Fruit fly (Drosophila melanogaster) whole organism, embryonic: ENCODE measurements around the gene Taf11.

Source experiments
- Adf1 ChIP-seq: fragments of 200-800 bp; sonication (Bioruptor generic); IDR thresholded peaks from 2 replicates; pipeline ENCODE4 v1.3.6; 2022; ENCODE audit warnings: missing biosample characterization, missing genetic modification characterization
- CG10267 ChIP-seq: fragments of 200-800 bp; sonication (Bioruptor generic); optimal IDR thresholded peaks from 2 replicates; lab custom pipeline; 2018; ENCODE audit warnings: missing biosample characterization, mild to moderate bottlenecking, missing genetic modification characterization, moderate library complexity
- CG10366 ChIP-seq: fragments of 200-800 bp; sonication (Bioruptor generic); IDR thresholded peaks from 2 replicates; pipeline ENCODE4 v1.3.6; 2022; ENCODE audit warnings: missing biosample characterization, missing genetic modification characterization
- CG10462 ChIP-seq: fragments of 200-800 bp; sonication (Bioruptor generic); optimal IDR thresholded peaks from 2 replicates; lab custom pipeline; 2016; ENCODE audit warnings: missing biosample characterization, missing genetic modification characterization
- CG10565 ChIP-seq: fragments of 200-800 bp; sonication (Bioruptor generic); optimal IDR thresholded peaks from 3 replicates; lab custom pipeline; 2016; ENCODE audit warnings: missing biosample characterization, mild to moderate bottlenecking, missing genetic modification characterization
- CG10654 ChIP-seq: fragments of 200-800 bp; sonication (Bioruptor generic); optimal IDR thresholded peaks from 2 replicates; lab custom pipeline; 2016; ENCODE audit warnings: missing biosample characterization, missing genetic modification characterization
- CG11085 ChIP-seq: fragments of 200-800 bp; sonication (Bioruptor generic); IDR thresholded peaks from 2 replicates; pipeline ENCODE4 v1.3.6; 2022; ENCODE audit warnings: missing biosample characterization, missing genetic modification characterization
- CG11247 ChIP-seq: fragments of 200-800 bp; sonication (Bioruptor generic); IDR thresholded peaks from 2 replicates; pipeline ENCODE4 v1.3.6; 2022; ENCODE audit warnings: missing biosample characterization, missing genetic modification characterization
- CG11504 ChIP-seq: fragments of 200-800 bp; sonication (Bioruptor generic); optimal IDR thresholded peaks from 3 replicates; lab custom pipeline; 2019; ENCODE audit warnings: missing biosample characterization, mild to moderate bottlenecking, missing genetic modification characterization, moderate library complexity
- CG12744 ChIP-seq: fragments of 200-800 bp; sonication (Bioruptor generic); optimal IDR thresholded peaks from 2 replicates; lab custom pipeline; 2016; ENCODE audit warnings: missing biosample characterization, missing genetic modification characterization
- CG12769 ChIP-seq: fragments of 200-800 bp; sonication (Bioruptor generic); optimal IDR thresholded peaks from 2 replicates; lab custom pipeline; 2019; ENCODE audit warnings: missing biosample characterization, mild to moderate bottlenecking, missing genetic modification characterization, moderate library complexity
- CG13287 ChIP-seq: fragments of 200-800 bp; sonication (Bioruptor generic); IDR thresholded peaks from 2 replicates; pipeline ENCODE4 v1.3.6; 2022; ENCODE audit warnings: missing biosample characterization, missing genetic modification characterization; ENCODE audit not compliant: partially characterized antibody
- CG14965 ChIP-seq: fragments of 200-800 bp; sonication (Bioruptor generic); optimal IDR thresholded peaks from 2 replicates; lab custom pipeline; 2016; ENCODE audit warnings: missing biosample characterization, missing genetic modification characterization, borderline replicate concordance
- CG18262 ChIP-seq: fragments of 200-800 bp; optimal IDR thresholded peaks from 3 replicates; lab custom pipeline; 2019; ENCODE audit warnings: missing biosample characterization, mild to moderate bottlenecking, missing genetic modification characterization, moderate library complexity
- CG18476 ChIP-seq: fragments of 200-800 bp; sonication (Bioruptor generic); optimal IDR thresholded peaks from 2 replicates; lab custom pipeline; 2016; ENCODE audit warnings: missing biosample characterization, mild to moderate bottlenecking, missing genetic modification characterization
- CG2678 ChIP-seq: fragments of 200-800 bp; sonication (Bioruptor generic); optimal IDR thresholded peaks from 3 replicates; lab custom pipeline; 2019; ENCODE audit warnings: missing biosample characterization, mild to moderate bottlenecking, missing genetic modification characterization, moderate library complexity
- CG3065 ChIP-seq: fragments of 200-800 bp; sonication (Bioruptor generic); optimal IDR thresholded peaks from 2 replicates; lab custom pipeline; 2016; ENCODE audit warnings: missing biosample characterization, missing genetic modification characterization
- CG3726 ChIP-seq: fragments of 200-800 bp; sonication (Bioruptor generic); IDR thresholded peaks from 3 replicates; pipeline ENCODE4, ENCODE4 v1.3.6; 2022; ENCODE audit warnings: missing biosample characterization, missing genetic modification characterization
- CG4360 ChIP-seq: fragments of 200-800 bp; sonication (Bioruptor generic); IDR thresholded peaks from 2 replicates; pipeline ENCODE4 v1.3.6; 2022; ENCODE audit warnings: missing biosample characterization, missing genetic modification characterization
- CG7987 ChIP-seq: fragments of 200-800 bp; sonication (Bioruptor generic); optimal IDR thresholded peaks from 2 replicates; lab custom pipeline; 2018; ENCODE audit warnings: missing biosample characterization, mild to moderate bottlenecking, missing genetic modification characterization, moderate library complexity
- CG8478 ChIP-seq: fragments of >200 bp; optimal IDR thresholded peaks from 2 replicates; lab custom pipeline; 2018
- CG9727 ChIP-seq: fragments of 200-800 bp; sonication (Bioruptor generic); optimal IDR thresholded peaks from 3 replicates; lab custom pipeline; 2017; ENCODE audit warnings: missing biosample characterization, mild to moderate bottlenecking, missing genetic modification characterization
- Drgx ChIP-seq: fragments of 200-800 bp; sonication (Bioruptor generic); IDR thresholded peaks from 2 replicates; pipeline ENCODE4 v1.3.6; 2022; ENCODE audit warnings: missing biosample characterization, missing genetic modification characterization
- E2f1 ChIP-seq: fragments of 200-800 bp; sonication (Bioruptor generic); IDR thresholded peaks from 2 replicates; pipeline ENCODE4 v1.3.6; 2022; ENCODE audit warnings: missing biosample characterization, missing genetic modification characterization
- Fer1 ChIP-seq: fragments of 200-800 bp; sonication (Bioruptor generic); optimal IDR thresholded peaks from 2 replicates; lab custom pipeline; 2017; ENCODE audit warnings: missing biosample characterization, mild to moderate bottlenecking, missing genetic modification characterization
- HLH4C ChIP-seq: fragments of 200-800 bp; sonication (Bioruptor generic); IDR thresholded peaks from 3 replicates; pipeline ENCODE4 v1.3.6; 2022; ENCODE audit warnings: missing biosample characterization, missing genetic modification characterization; ENCODE audit not compliant: partially characterized antibody
- Lhr ChIP-seq: fragments of 200-800 bp; sonication (Bioruptor generic); optimal IDR thresholded peaks from 3 replicates; lab custom pipeline; 2017; ENCODE audit warnings: mild to moderate bottlenecking, missing biosample characterization, missing genetic modification reagents, missing genetic modification characterization
- Med ChIP-seq: fragments of 200-800 bp; sonication (Bioruptor generic); peaks from one replicate; lab custom pipeline; 2016; ENCODE audit warnings: missing biosample characterization, missing genetic modification characterization, mild to moderate bottlenecking, inconsistent platforms, moderate library complexity
- Neu2 ChIP-seq: fragments of 200-800 bp; sonication (Bioruptor generic); optimal IDR thresholded peaks from 3 replicates; lab custom pipeline; 2016; ENCODE audit warnings: missing biosample characterization, missing genetic modification characterization, borderline replicate concordance
- Nf-YA ChIP-seq: fragments of 200-800 bp; sonication (Bioruptor generic); IDR thresholded peaks from 2 replicates; pipeline ENCODE4 v1.3.6; 2022; ENCODE audit warnings: missing biosample characterization, missing genetic modification characterization
- Optix ChIP-seq: fragments of 200-800 bp; sonication (Bioruptor generic); IDR thresholded peaks from 3 replicates; pipeline ENCODE4 v1.3.6; 2022; ENCODE audit warnings: missing biosample characterization, missing genetic modification characterization
- Ptx1 ChIP-seq: fragments of 200-800 bp; sonication (Bioruptor generic); IDR thresholded peaks from 2 replicates; pipeline ENCODE4 v1.3.6; 2022; ENCODE audit warnings: missing biosample characterization, missing genetic modification characterization
- Ravus ChIP-seq: fragments of 200-800 bp; sonication (Bioruptor generic); IDR thresholded peaks from 2 replicates; pipeline ENCODE4 v1.3.6; 2022; ENCODE audit warnings: missing biosample characterization, missing genetic modification characterization
- Side ChIP-seq: fragments of 200-800 bp; sonication (Bioruptor generic); optimal IDR thresholded peaks from 2 replicates; lab custom pipeline; 2016; ENCODE audit warnings: missing biosample characterization, missing genetic modification characterization
- Sry-β ChIP-seq: fragments of 200-800 bp; sonication (Bioruptor generic); optimal IDR thresholded peaks from 2 replicates; lab custom pipeline; 2018; ENCODE audit warnings: missing biosample characterization, mild to moderate bottlenecking, missing genetic modification characterization, moderate library complexity
- Stat92E ChIP-seq, 3 experiments: fragments of >200 bp in 2 of 3; fragments of 200-800 bp in 1 of 3; sonication (Bioruptor generic) in 1 of 3; optimal IDR thresholded peaks; 2 replicates each; lab custom pipeline; 2017 to 2019; ENCODE audit warnings: missing biosample characterization in 3 of 3, missing genetic modification characterization in 3 of 3, mild to moderate bottlenecking in 1 of 3, moderate library complexity in 1 of 3
- chn ChIP-seq: fragments of 200-800 bp; sonication (Bioruptor generic); optimal IDR thresholded peaks from 2 replicates; lab custom pipeline; 2016; ENCODE audit warnings: missing biosample characterization, missing genetic modification characterization
- esg ChIP-seq: fragments of 200-800 bp; sonication (Bioruptor generic); conservative IDR thresholded peaks from 2 replicates; pipeline ENCODE4 v1.3.6; 2022; ENCODE audit warnings: missing biosample characterization, missing genetic modification characterization
- fd96Cb ChIP-seq: fragments of 200-800 bp; sonication (Bioruptor generic); optimal IDR thresholded peaks from 2 replicates; lab custom pipeline; 2018; ENCODE audit warnings: missing biosample characterization, mild to moderate bottlenecking, missing genetic modification characterization, moderate library complexity
- gfzf ChIP-seq: fragments of 200-800 bp; sonication (Bioruptor generic); optimal IDR thresholded peaks from 2 replicates; lab custom pipeline; 2016; ENCODE audit warnings: missing biosample characterization, mild to moderate bottlenecking, missing genetic modification characterization, moderate library complexity
- jing ChIP-seq: fragments of 200-800 bp; sonication (Bioruptor generic); optimal IDR thresholded peaks from 2 replicates; lab custom pipeline; 2018; ENCODE audit warnings: missing biosample characterization, mild to moderate bottlenecking, missing genetic modification characterization
- kni ChIP-seq: fragments of 200-800 bp; sonication (Bioruptor generic); optimal IDR thresholded peaks from 3 replicates; lab custom pipeline; 2017; ENCODE audit warnings: mild to moderate bottlenecking, missing biosample characterization, missing genetic modification reagents, missing genetic modification characterization
- mld ChIP-seq: fragments of 200-800 bp; sonication (Bioruptor generic); IDR thresholded peaks from 3 replicates; pipeline ENCODE4 v1.3.6; 2022; ENCODE audit warnings: missing biosample characterization, missing genetic modification characterization; ENCODE audit not compliant: partially characterized antibody
- peb ChIP-seq: fragments of 200-800 bp; sonication (Bioruptor generic); IDR thresholded peaks from 2 replicates; pipeline ENCODE4 v1.3.6; 2022; ENCODE audit warnings: missing biosample characterization, missing genetic modification characterization
- pita ChIP-seq: fragments of 200-800 bp; sonication (Bioruptor generic); optimal IDR thresholded peaks from 2 replicates; lab custom pipeline; 2017; ENCODE audit warnings: missing biosample characterization, mild to moderate bottlenecking, missing genetic modification characterization
- pros ChIP-seq: fragments of 200-800 bp; sonication (Bioruptor generic); optimal IDR thresholded peaks from 3 replicates; lab custom pipeline; 2019; ENCODE audit warnings: missing biosample characterization, mild to moderate bottlenecking, missing genetic modification characterization, moderate library complexity
- sens ChIP-seq: fragments of 200-800 bp; sonication (Bioruptor generic); peaks from one replicate; lab custom pipeline; 2016; ENCODE audit warnings: missing biosample characterization, missing genetic modification characterization
- sna ChIP-seq: fragments of 200-800 bp; sonication (Bioruptor generic); IDR thresholded peaks from 2 replicates; pipeline ENCODE4 v1.3.6; 2022; ENCODE audit warnings: missing biosample characterization, missing genetic modification characterization; ENCODE audit not compliant: partially characterized antibody
- vvl ChIP-seq: fragments of 200-800 bp; sonication (Bioruptor generic); IDR thresholded peaks from 2 replicates; pipeline ENCODE4 v1.3.6; 2022; ENCODE audit warnings: missing biosample characterization, missing genetic modification characterization
- wor ChIP-seq: fragments of 200-800 bp; sonication (Bioruptor generic); IDR thresholded peaks from 2 replicates; pipeline ENCODE4 v1.3.6; 2022; ENCODE audit warnings: missing biosample characterization, missing genetic modification characterization

Taf11 gene

DNA sequence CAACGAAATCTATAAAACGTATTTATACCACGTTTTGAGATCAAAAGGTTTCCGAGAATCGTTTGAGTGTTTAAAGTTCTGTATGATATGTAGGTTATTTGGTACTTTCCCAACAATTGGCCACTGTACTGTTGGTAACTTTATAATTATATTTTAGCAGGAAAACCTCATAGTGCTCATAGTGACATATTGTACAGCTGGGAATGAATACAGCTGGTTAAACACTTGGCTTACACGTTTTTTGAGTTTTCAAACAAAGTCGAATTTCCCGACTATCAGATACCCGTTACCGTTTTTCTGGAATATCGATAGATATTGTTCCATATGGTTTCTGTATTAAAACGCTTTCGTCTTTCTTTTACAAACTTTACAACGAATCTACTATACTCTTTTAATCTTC lies 15.4 kb upstream of the Taf11 start:
- TF ChIP-seq Med (GFP tag; lab: Kevin White, UChicago) (peak; percentile 60), CG2678 (tag; lab: Kevin White, UChicago) (no peak), sens (GFP tag; lab: Kevin White, UChicago) (peak; percentile 62), wor (no peak), Lhr (no peak)

dm6 chr2L:9777927-9778326 lies 14.9 kb upstream of the Taf11 start:
- no peak for TF ChIP-seq Neu2
- no peak for TF ChIP-seq HLH4C (GFP tag; lab: Robert Waterston, UW)
- TF ChIP-seq CG11085, result no peak
- TF ChIP-seq CG14965 (GFP tag; lab: Kevin White, UChicago), result no peak
- TF ChIP-seq Nf-YA, result no peak
- no peak for TF ChIP-seq Ravus (GFP tag; lab: Robert Waterston, UW)
- no peak for TF ChIP-seq vvl (GFP tag; lab: Robert Waterston, UW)
- TF ChIP-seq mld (GFP tag; lab: Robert Waterston, UW), result no peak
- no peak for TF ChIP-seq fd96Cb
- TF ChIP-seq CG7987 (GFP tag; lab: Kevin White, UChicago), result no peak
- TF ChIP-seq gfzf, result no peak
- TF ChIP-seq chn (GFP tag; lab: Kevin White, UChicago), result no peak
- TF ChIP-seq peb, result no peak
- no peak for TF ChIP-seq kni (GFP tag; lab: Kevin White, UChicago)
- no peak for TF ChIP-seq E2f1 (GFP tag; lab: Robert Waterston, UW)
- TF ChIP-seq CG12769 (tag; lab: Kevin White, UChicago), result no peak
- no peak for TF ChIP-seq pita (GFP tag; lab: Kevin White, UChicago)
- no peak for TF ChIP-seq Optix
- no peak for TF ChIP-seq pros
- TF ChIP-seq, all 482 proteins: peak for 0

DNA sequence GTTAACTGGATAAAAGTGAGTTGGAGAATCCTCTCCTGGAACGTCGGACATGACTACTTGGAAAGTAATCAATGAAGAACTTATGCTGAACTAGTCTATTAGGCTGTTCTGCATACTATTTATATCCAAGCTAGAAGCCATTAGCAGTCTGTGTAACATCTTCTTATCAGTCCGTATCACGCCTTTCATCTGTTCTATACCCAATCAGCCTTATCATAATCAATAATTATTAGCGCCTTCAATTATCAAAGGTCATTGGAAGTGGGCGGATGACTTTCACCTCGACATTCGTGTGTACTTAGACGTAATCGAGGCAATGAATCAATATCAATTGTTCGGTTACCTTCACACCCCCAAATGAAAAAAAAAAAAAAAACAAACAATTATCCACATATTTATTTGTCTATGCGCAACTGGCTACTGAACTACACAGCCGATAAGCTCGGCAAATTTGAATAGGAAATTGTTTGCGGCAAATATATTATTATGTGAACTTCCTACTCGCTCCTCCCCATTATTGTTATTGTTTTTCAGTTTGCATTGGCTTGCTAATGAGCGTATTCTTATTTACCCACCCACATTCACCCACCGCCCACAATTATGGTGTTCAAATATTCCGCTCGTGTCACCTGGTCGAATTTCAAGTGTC lies 12.0 kb upstream of the Taf11 start, which contains the start of the genes ppk11 and ppk16:
Gene ppk11 (minus strand): TSS at position 51 of the 649 bp plus-strand sequence.
Gene ppk16 (minus strand): TSS at position 51 of the 649 bp plus-strand sequence.
- TF ChIP-seq Sry-β (GFP tag; lab: Kevin White, UChicago), result no peak
- TF ChIP-seq CG3726 (GFP tag; lab: Robert Waterston, UW), result no peak
- TF ChIP-seq Ptx1 (GFP tag; lab: Robert Waterston, UW), result no peak
- peak; percentile 49 for TF ChIP-seq CG9727 (GFP tag; lab: Kevin White, UChicago)
- peak; percentile 12 for TF ChIP-seq CG10654 (GFP tag; lab: Kevin White, UChicago)
- no peak for TF ChIP-seq Drgx (GFP tag; lab: Robert Waterston, UW)
- TF ChIP-seq jing, result no peak
- TF ChIP-seq CG10366 (GFP tag; lab: Robert Waterston, UW), result no peak
- TF ChIP-seq CG11504 (tag; lab: Kevin White, UChicago), result no peak
- no peak for TF ChIP-seq CG10565 (GFP tag; lab: Kevin White, UChicago)
- no peak for TF ChIP-seq CG11247
- no peak for TF ChIP-seq Fer1 (GFP tag; lab: Kevin White, UChicago)
- no peak for TF ChIP-seq esg (GFP tag; lab: Robert Waterston, UW)
- TF ChIP-seq sna (GFP tag; lab: Robert Waterston, UW), result no peak
- no peak for TF ChIP-seq CG4360 (GFP tag; lab: Robert Waterston, UW)
- TF ChIP-seq CG10462 (GFP tag; lab: Kevin White, UChicago), result no peak
- no peak for TF ChIP-seq CG8478 (lab: Kevin White, UChicago)
- TF ChIP-seq Stat92E (GFP tag; optimal IDR thresholded peaks at IDR 0.05; lab: Kevin White, UChicago), result no peak
- TF ChIP-seq Adf1 (GFP tag; lab: Robert Waterston, UW), result no peak
- no peak for TF ChIP-seq CG3065
- TF ChIP-seq CG18476 (GFP tag; lab: Kevin White, UChicago), result no peak
- TF ChIP-seq CG10267 (tag; lab: Kevin White, UChicago), result no peak
- no peak for TF ChIP-seq CG12744 (GFP tag; lab: Kevin White, UChicago)
- no peak for TF ChIP-seq CG18262 (tag; lab: Kevin White, UChicago)
- TF ChIP-seq Side (GFP tag; lab: Kevin White, UChicago), result peak; percentile 3
- TF ChIP-seq CG13287 (GFP tag; lab: Robert Waterston, UW), result no peak
